Fruit fly (Drosophila melanogaster): ENCODE data around the gene Cpr97Eb.

Gene Cpr97Eb

DNA sequence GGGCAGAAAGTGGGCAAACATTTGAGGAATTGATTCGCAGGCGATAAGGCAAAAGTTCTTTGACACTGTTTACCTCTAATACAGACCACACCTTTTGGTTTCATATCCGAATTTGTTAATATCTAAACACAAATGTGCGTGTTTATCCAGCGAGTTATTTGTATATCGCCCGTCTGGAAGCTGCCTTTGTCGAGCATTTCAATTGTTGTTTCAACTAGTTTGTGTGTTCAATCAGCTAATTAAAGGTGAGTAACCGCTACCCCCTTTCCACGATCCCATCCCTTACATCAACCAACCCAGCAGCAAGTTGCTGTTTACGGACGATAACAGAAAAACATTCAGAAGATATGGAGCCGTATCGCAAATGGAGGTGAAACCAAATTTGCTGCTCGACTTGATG, 40.5 kb upstream of the Cpr97Eb start (continued):
- TF ChIP-seq schlank (tag; optimal IDR thresholded peaks at IDR 0.05) (peak; percentile 79), dmrt99B (tag; optimal IDR thresholded peaks at IDR 0.05) (peak; percentile 22), ken (GFP tag; IDR thresholded peaks at IDR 0.05) (no peak), CG43689 (GFP tag; IDR thresholded peaks at IDR 0.05) (no peak), pho (GFP tag; optimal IDR thresholded peaks at IDR 0.05) (peak; percentile 70), Sox100B (GFP tag; optimal IDR thresholded peaks at IDR 0.05) (no peak), Neu2 (GFP tag; optimal IDR thresholded peaks at IDR 0.05; ENCODE audit: borderline replicate concordance) (no peak), CG5953 (GFP tag; IDR thresholded peaks at IDR 0.05) (0 out of 2 replicates have a peak, but pooled peaks have one; percentile 39), vfl (GFP tag; optimal IDR thresholded peaks at IDR 0.05) (peak; percentile 24), btn (GFP tag; optimal IDR thresholded peaks at IDR 0.05) (no peak), stc (GFP tag; IDR thresholded peaks at IDR 0.05) (peak; percentile 25; the same call in 1 of the 2 replicates), run (tag; optimal IDR thresholded peaks at IDR 0.05) (no peak), bsh (GFP tag; optimal IDR thresholded peaks at IDR 0.05) (no peak), wdn (GFP tag; IDR thresholded peaks at IDR 0.05) (no peak), E2f1 (GFP tag; IDR thresholded peaks at IDR 0.05) (no peak), h (optimal IDR thresholded peaks at IDR 0.05) (no peak), danr (GFP tag; IDR thresholded peaks at IDR 0.05) (no peak), CG8478 (optimal IDR thresholded peaks at IDR 0.05) (no peak), ab (GFP tag; optimal IDR thresholded peaks at IDR 0.05) (no peak), Dip2 (GFP tag; IDR thresholded peaks at IDR 0.05) (no peak), MTF-1 (GFP tag; optimal IDR thresholded peaks at IDR 0.05; ENCODE audit: borderline replicate concordance) (peak; percentile 9), NK7.1 (GFP tag; optimal IDR thresholded peaks at IDR 0.05) (no peak), hbn (GFP tag; IDR thresholded peaks at IDR 0.05; ENCODE audit: partially characterized antibody) (no peak), CG10274 (GFP tag; optimal IDR thresholded peaks at IDR 0.05) (peak; percentile 25), CG4328 (GFP tag; optimal IDR thresholded peaks at IDR 0.05) (peak; percentile 40), z (GFP tag; IDR thresholded peaks at IDR 0.05) (no peak), CG34376 (GFP tag; optimal IDR thresholded peaks at IDR 0.05) (peak; percentile 63), fu2 (GFP tag; optimal IDR thresholded peaks at IDR 0.05) (no peak), CG18619 (GFP tag; optimal IDR thresholded peaks at IDR 0.05) (peak; percentile 43), CG13296 (GFP tag; optimal IDR thresholded peaks at IDR 0.05) (peak; percentile 61), CHES-1-like (GFP tag; optimal IDR thresholded peaks at IDR 0.05) (peak; percentile 49), CG2116 (GFP tag; optimal IDR thresholded peaks at IDR 0.05) (no peak), CG7928 (GFP tag; optimal IDR thresholded peaks at IDR 0.05) (peak; percentile 9), Vsx1 (GFP tag; optimal IDR thresholded peaks at IDR 0.05) (peak; percentile 71), B-H1 (GFP tag; IDR thresholded peaks at IDR 0.05) (no peak), Usf (GFP tag; optimal IDR thresholded peaks at IDR 0.05) (no peak), CG7987 (GFP tag; optimal IDR thresholded peaks at IDR 0.05) (peak; percentile 75), CG15073 (GFP tag; optimal IDR thresholded peaks at IDR 0.05) (no peak), Hmr (GFP tag; optimal IDR thresholded peaks at IDR 0.05) (peak; percentile 87), CG32772 (GFP tag; IDR thresholded peaks at IDR 0.05) (no peak), CG4730 (GFP tag; IDR thresholded peaks at IDR 0.05) (no peak), exex (tag; optimal IDR thresholded peaks at IDR 0.05) (peak; percentile 40), CG3726 (GFP tag; IDR thresholded peaks at IDR 0.05) (no peak), CG2889 (GFP tag; IDR thresholded peaks at IDR 0.05) (no peak), disco-r (GFP tag; optimal IDR thresholded peaks at IDR 0.05) (no peak), CG11456 (GFP tag; IDR thresholded peaks at IDR 0.05) (0 out of 3 replicates have a peak, but pooled peaks have one; percentile 62), sens (GFP tag) (no peak), Dref (GFP tag; IDR thresholded peaks at IDR 0.05) (no peak), bcd (GFP tag; optimal IDR thresholded peaks at IDR 0.05) (peak; percentile 35), trh (GFP tag; optimal IDR thresholded peaks at IDR 0.05) (no peak), zen (tag; optimal IDR thresholded peaks at IDR 0.05) (no peak), Dp (GFP tag; optimal IDR thresholded peaks at IDR 0.05) (no peak), CG11504 (tag; optimal IDR thresholded peaks at IDR 0.05) (no peak)
